Worm (Caenorhabditis elegans) whole organism, L3 larva: ENCODE results near the gene K02H11.4.

ENCODE experiments used
- daf-12 ChIP-seq: fragments of 150-350 bp; optimal IDR thresholded peaks from 2 replicates; lab custom pipeline; 2014; ENCODE audit warnings: missing biosample characterization, missing genetic modification reagents, missing genetic modification characterization
- elt-2 ChIP-seq: sonication (generic microtip); optimal IDR thresholded peaks from 2 replicates; lab custom pipeline; 2016; ENCODE audit warnings: missing genetic modification reagents, mild to moderate bottlenecking, missing genetic modification characterization, missing compliant biosample characterization

- no peak for TF ChIP-seq daf-12 (tag; lab: Kevin White, UChicago)
- TF ChIP-seq elt-2 = no peak
Measured at ce11 chrV:1495752-1496151, 35.3 kb downstream of the K02H11.4 start.
